Fruit fly (Drosophila melanogaster) whole organism, pupa: ENCODE measurements around the gene CG1317.
A peak's percentile ranks its signal among the peaks of the same experiment; 100 is the strongest.

Source experiments
- CG10348 ChIP-seq: fragments of 200-800 bp; sonication (Bioruptor generic); IDR thresholded peaks from 2 replicates; pipeline ENCODE4 v1.3.6; 2022; ENCODE audit warnings: missing biosample characterization, missing genetic modification characterization
- CG13204 ChIP-seq: fragments of 200-800 bp; sonication (Bioruptor generic); optimal IDR thresholded peaks from 2 replicates; lab custom pipeline; 2018; ENCODE audit warnings: missing biosample characterization, mild to moderate bottlenecking, missing genetic modification characterization, moderate library complexity
- CG15710 ChIP-seq: fragments of 200-800 bp; sonication (Bioruptor generic); optimal IDR thresholded peaks from 2 replicates; lab custom pipeline; 2018; ENCODE audit warnings: missing biosample characterization, mild to moderate bottlenecking, missing genetic modification characterization, moderate library complexity
- CG17806 ChIP-seq: fragments of 200-800 bp; sonication (Bioruptor generic); optimal IDR thresholded peaks from 2 replicates; lab custom pipeline; 2018; ENCODE audit warnings: missing biosample characterization, mild to moderate bottlenecking, missing genetic modification characterization, moderate library complexity
- CG32121 ChIP-seq: fragments of 200-800 bp; sonication (Bioruptor generic); IDR thresholded peaks from 2 replicates; pipeline ENCODE4 v1.3.6; 2022; ENCODE audit warnings: missing biosample characterization, missing genetic modification characterization
- CG4496 ChIP-seq: fragments of 200-800 bp; sonication (Bioruptor generic); IDR thresholded peaks from 3 replicates; pipeline ENCODE4 v1.3.6; 2022; ENCODE audit warnings: missing biosample characterization, missing genetic modification characterization
- CG8159 ChIP-seq: fragments of 200-800 bp; sonication (Bioruptor generic); optimal IDR thresholded peaks from 3 replicates; lab custom pipeline; 2018; ENCODE audit warnings: missing biosample characterization, mild to moderate bottlenecking, missing genetic modification characterization, moderate library complexity
- CG8301 ChIP-seq: fragments of 200-800 bp; sonication (Bioruptor generic); optimal IDR thresholded peaks from 2 replicates; lab custom pipeline; 2018; ENCODE audit warnings: missing biosample characterization, mild to moderate bottlenecking, missing genetic modification characterization
- CG9948 ChIP-seq: fragments of 200-800 bp; sonication (Bioruptor generic); optimal IDR thresholded peaks from 2 replicates; lab custom pipeline; 2018; ENCODE audit warnings: missing biosample characterization, mild to moderate bottlenecking, missing genetic modification characterization, moderate library complexity
- D1 ChIP-seq: fragments of 200-800 bp; sonication (Bioruptor generic); optimal IDR thresholded peaks from 2 replicates; lab custom pipeline; 2018; ENCODE audit warnings: missing biosample characterization, mild to moderate bottlenecking, missing genetic modification characterization, moderate library complexity
- EcR ChIP-seq: fragments of 200-800 bp; sonication (Bioruptor generic); optimal IDR thresholded peaks from 3 replicates; lab custom pipeline; 2019; ENCODE audit warnings: missing biosample characterization, missing genetic modification characterization, mild to moderate bottlenecking, moderate library complexity, missing genetic modification reagents
- Ets98B ChIP-seq: fragments of 200-800 bp; sonication (Bioruptor generic); IDR thresholded peaks from 2 replicates; pipeline ENCODE4 v1.3.6; 2022; ENCODE audit warnings: missing biosample characterization, missing genetic modification characterization
- Pif1A ChIP-seq: fragments of 200-800 bp; sonication (Bioruptor generic); optimal IDR thresholded peaks from 3 replicates; lab custom pipeline; 2016; ENCODE audit warnings: missing biosample characterization, missing genetic modification characterization
- Pif1B ChIP-seq: fragments of 200-800 bp; sonication (Bioruptor generic); optimal IDR thresholded peaks from 3 replicates; lab custom pipeline; 2016; ENCODE audit warnings: missing biosample characterization, missing genetic modification characterization

- TF ChIP-seq EcR (GFP tag; lab: Kevin White, UChicago), result no peak
- TF ChIP-seq Pif1A (GFP tag; lab: Kevin White, UChicago), result no peak
- no peak for TF ChIP-seq CG32121 (GFP tag; lab: Robert Waterston, UW)
- no peak for TF ChIP-seq CG4496 (GFP tag; lab: Robert Waterston, UW)
- no peak for TF ChIP-seq CG17806 (tag; lab: Kevin White, UChicago)
- no peak for TF ChIP-seq CG15710 (tag; lab: Kevin White, UChicago)
- no peak for TF ChIP-seq CG9948
- TF ChIP-seq CG8159 (tag; lab: Kevin White, UChicago), result no peak
- TF ChIP-seq CG8301 (tag; lab: Kevin White, UChicago), result no peak
- no peak for TF ChIP-seq CG13204 (GFP tag; lab: Kevin White, UChicago)
- no peak for TF ChIP-seq CG10348 (GFP tag; lab: Robert Waterston, UW)
- peak; percentile 96 for TF ChIP-seq D1
- TF ChIP-seq Ets98B (GFP tag; lab: Robert Waterston, UW), result no peak
- TF ChIP-seq Pif1B (GFP tag; lab: Kevin White, UChicago), result no peak
Observed at dm6 chr3L:2409289-2409688, 37.5 kb upstream of the CG1317 start.
